Fruit fly (Drosophila melanogaster) whole organism, embryonic: ENCODE measurements around the gene CG5592.

Experiments used
- ATbp ChIP-seq: fragments of 200-800 bp; sonication (Bioruptor generic); optimal IDR thresholded peaks from 2 replicates; lab custom pipeline; 2017; ENCODE audit warnings: missing biosample characterization, mild to moderate bottlenecking, missing genetic modification characterization, missing genetic modification reagents
- Ada2b ChIP-seq: fragments of 200-800 bp; sonication (Bioruptor generic); IDR thresholded peaks from 2 replicates; pipeline ENCODE4 v1.3.6; 2022; ENCODE audit warnings: missing biosample characterization, missing genetic modification characterization
- BtbVII ChIP-seq: fragments of 200-800 bp; sonication (Bioruptor generic); optimal IDR thresholded peaks from 3 replicates; lab custom pipeline; 2017; ENCODE audit warnings: missing biosample characterization, mild to moderate bottlenecking, missing genetic modification characterization
- CG10274 ChIP-seq: fragments of 200-800 bp; sonication (Bioruptor generic); optimal IDR thresholded peaks from 3 replicates; lab custom pipeline; 2017; ENCODE audit warnings: missing biosample characterization, mild to moderate bottlenecking, missing genetic modification characterization
- CG10654 ChIP-seq: fragments of 200-800 bp; sonication (Bioruptor generic); optimal IDR thresholded peaks from 2 replicates; lab custom pipeline; 2016; ENCODE audit warnings: missing biosample characterization, missing genetic modification characterization
- CG11398 ChIP-seq: fragments of 200-800 bp; sonication (Bioruptor generic); optimal IDR thresholded peaks from 2 replicates; lab custom pipeline; 2016; ENCODE audit warnings: missing biosample characterization, missing genetic modification characterization
- CG12104 ChIP-seq: fragments of 200-800 bp; sonication (Bioruptor generic); optimal IDR thresholded peaks from 3 replicates; lab custom pipeline; 2016; ENCODE audit warnings: missing biosample characterization, missing genetic modification characterization
- CG12299 ChIP-seq: fragments of 200-800 bp; sonication (Bioruptor generic); optimal IDR thresholded peaks from 2 replicates; lab custom pipeline; 2018; ENCODE audit warnings: missing biosample characterization, mild to moderate bottlenecking, missing genetic modification characterization
- CG15601 ChIP-seq: fragments of 200-800 bp; sonication (Bioruptor generic); optimal IDR thresholded peaks from 3 replicates; lab custom pipeline; 2019; ENCODE audit warnings: missing biosample characterization, mild to moderate bottlenecking, missing genetic modification characterization, moderate library complexity
- CG17359 ChIP-seq: fragments of 200-800 bp; sonication (Bioruptor generic); optimal IDR thresholded peaks from 3 replicates; lab custom pipeline; 2018; ENCODE audit warnings: missing biosample characterization, mild to moderate bottlenecking, missing genetic modification characterization, moderate library complexity
- CG2202 ChIP-seq: fragments of 200-800 bp; sonication (Bioruptor generic); optimal IDR thresholded peaks from 2 replicates; lab custom pipeline; 2018; ENCODE audit warnings: missing biosample characterization, mild to moderate bottlenecking, missing genetic modification characterization
- CG3847 ChIP-seq: fragments of 200-800 bp; sonication (Bioruptor generic); IDR thresholded peaks from 2 replicates; pipeline ENCODE4 v1.3.6; 2022; ENCODE audit warnings: missing biosample characterization, missing genetic modification characterization
- CG3995 ChIP-seq: fragments of 200-800 bp; sonication (Bioruptor generic); optimal IDR thresholded peaks from 3 replicates; lab custom pipeline; 2016; ENCODE audit warnings: missing biosample characterization, missing genetic modification characterization
- CG7963 ChIP-seq: fragments of 200-800 bp; sonication (Bioruptor generic); IDR thresholded peaks from 3 replicates; pipeline ENCODE4 v1.3.6; 2022; ENCODE audit warnings: missing biosample characterization, missing genetic modification characterization; ENCODE audit not compliant: partially characterized antibody
- CG8089 ChIP-seq: fragments of 200-800 bp; sonication (Bioruptor generic); optimal IDR thresholded peaks from 3 replicates; lab custom pipeline; 2016; ENCODE audit warnings: missing biosample characterization, missing genetic modification characterization
- CG9727 ChIP-seq: fragments of 200-800 bp; sonication (Bioruptor generic); optimal IDR thresholded peaks from 3 replicates; lab custom pipeline; 2017; ENCODE audit warnings: missing biosample characterization, mild to moderate bottlenecking, missing genetic modification characterization
- D19A ChIP-seq: fragments of 200-800 bp; optimal IDR thresholded peaks from 3 replicates; lab custom pipeline; 2019; ENCODE audit warnings: missing biosample characterization, mild to moderate bottlenecking, missing genetic modification characterization, moderate library complexity
- D19B ChIP-seq: fragments of 200-800 bp; sonication (Bioruptor generic); optimal IDR thresholded peaks from 2 replicates; lab custom pipeline; 2017; ENCODE audit warnings: missing biosample characterization, mild to moderate bottlenecking, missing genetic modification characterization
- H2.0 ChIP-seq: fragments of 200-800 bp; sonication (Bioruptor generic); IDR thresholded peaks from 2 replicates; pipeline ENCODE4 v1.3.6; 2022; ENCODE audit warnings: missing biosample characterization, missing genetic modification characterization
- HLH4C ChIP-seq: fragments of 200-800 bp; sonication (Bioruptor generic); IDR thresholded peaks from 3 replicates; pipeline ENCODE4 v1.3.6; 2022; ENCODE audit warnings: missing biosample characterization, missing genetic modification characterization; ENCODE audit not compliant: partially characterized antibody
- HLHmδ ChIP-seq: fragments of 200-800 bp; sonication (Bioruptor generic); optimal IDR thresholded peaks from 2 replicates; lab custom pipeline; 2018; ENCODE audit warnings: missing biosample characterization, mild to moderate bottlenecking, missing genetic modification characterization, moderate library complexity
- HmgD ChIP-seq: fragments of 200-800 bp; sonication (Bioruptor generic); optimal IDR thresholded peaks from 3 replicates; lab custom pipeline; 2016; ENCODE audit warnings: missing biosample characterization, missing genetic modification characterization
- HmgZ ChIP-seq: fragments of 200-800 bp; sonication (Bioruptor generic); optimal IDR thresholded peaks from 2 replicates; lab custom pipeline; 2018; ENCODE audit warnings: missing biosample characterization, mild to moderate bottlenecking, missing genetic modification characterization
- Nf-YB ChIP-seq: fragments of 200-800 bp; sonication (Bioruptor generic); optimal IDR thresholded peaks from 3 replicates; lab custom pipeline; 2019; ENCODE audit warnings: missing biosample characterization, mild to moderate bottlenecking, missing genetic modification characterization, moderate library complexity
- Ravus ChIP-seq: fragments of 200-800 bp; sonication (Bioruptor generic); IDR thresholded peaks from 2 replicates; pipeline ENCODE4 v1.3.6; 2022; ENCODE audit warnings: missing biosample characterization, missing genetic modification characterization
- Sry-β ChIP-seq: fragments of 200-800 bp; sonication (Bioruptor generic); optimal IDR thresholded peaks from 2 replicates; lab custom pipeline; 2018; ENCODE audit warnings: missing biosample characterization, mild to moderate bottlenecking, missing genetic modification characterization, moderate library complexity
- Stat92E ChIP-seq, 3 experiments: fragments of >200 bp in 2 of 3; fragments of 200-800 bp in 1 of 3; sonication (Bioruptor generic) in 1 of 3; optimal IDR thresholded peaks; 2 replicates each; lab custom pipeline; 2017 to 2019; ENCODE audit warnings: missing biosample characterization in 3 of 3, missing genetic modification characterization in 3 of 3, mild to moderate bottlenecking in 1 of 3, moderate library complexity in 1 of 3
- Taf1 ChIP-seq: fragments of 200-800 bp; sonication (Bioruptor generic); IDR thresholded peaks from 2 replicates; pipeline ENCODE4 v1.3.6; 2022; ENCODE audit warnings: missing biosample characterization, missing genetic modification characterization
- Vsx1 ChIP-seq: fragments of 200-800 bp; sonication (Bioruptor generic); optimal IDR thresholded peaks from 2 replicates; lab custom pipeline; 2017; ENCODE audit warnings: missing biosample characterization, mild to moderate bottlenecking, missing genetic modification characterization, missing genetic modification reagents
- ase ChIP-seq: fragments of 200-800 bp; sonication (Bioruptor generic); IDR thresholded peaks from 3 replicates; pipeline ENCODE4 v1.3.6; 2022; ENCODE audit warnings: missing biosample characterization, missing genetic modification characterization
- cato ChIP-seq: fragments of 200-800 bp; sonication (Bioruptor generic); optimal IDR thresholded peaks from 2 replicates; lab custom pipeline; 2016; ENCODE audit warnings: missing biosample characterization, missing genetic modification characterization, borderline replicate concordance
- crol ChIP-seq: fragments of 200-800 bp; sonication (Bioruptor generic); IDR thresholded peaks from 2 replicates; pipeline ENCODE4 v1.3.6; 2022; ENCODE audit warnings: missing biosample characterization, missing genetic modification characterization
- dmrt11E ChIP-seq: fragments of 200-800 bp; sonication (Bioruptor generic); optimal IDR thresholded peaks from 3 replicates; lab custom pipeline; 2018; ENCODE audit warnings: missing biosample characterization, mild to moderate bottlenecking, missing genetic modification characterization, moderate library complexity
- eve ChIP-seq, 2 experiments: fragments of >200 bp; optimal IDR thresholded peaks; 2 replicates each; lab custom pipeline; 2017; ENCODE audit warnings: missing biosample characterization in 2 of 2, missing genetic modification characterization in 2 of 2
- exex ChIP-seq: fragments of 200-800 bp; sonication (Bioruptor generic); optimal IDR thresholded peaks from 4 replicates; lab custom pipeline; 2018; ENCODE audit warnings: missing biosample characterization, mild to moderate bottlenecking, missing genetic modification characterization, moderate library complexity
- fd3F ChIP-seq: fragments of 200-800 bp; sonication (Bioruptor generic); optimal IDR thresholded peaks from 2 replicates; lab custom pipeline; 2018; ENCODE audit warnings: missing biosample characterization, mild to moderate bottlenecking, missing genetic modification characterization, moderate library complexity
- fd64A ChIP-seq: fragments of 200-800 bp; sonication (Bioruptor generic); optimal IDR thresholded peaks from 3 replicates; lab custom pipeline; 2018; ENCODE audit warnings: missing biosample characterization, mild to moderate bottlenecking, missing genetic modification characterization
- grn ChIP-seq: fragments of 200-800 bp; sonication (Bioruptor generic); optimal IDR thresholded peaks from 3 replicates; lab custom pipeline; 2017; ENCODE audit warnings: missing biosample characterization, missing genetic modification characterization
- gsb ChIP-seq: fragments of 200-800 bp; sonication (Bioruptor generic); IDR thresholded peaks from 2 replicates; pipeline ENCODE4 v1.3.6; 2022; ENCODE audit warnings: missing biosample characterization, missing genetic modification characterization
- ken ChIP-seq: fragments of 200-800 bp; sonication (Bioruptor generic); IDR thresholded peaks from 3 replicates; pipeline ENCODE4 v1.3.6; 2022; ENCODE audit warnings: missing biosample characterization, missing genetic modification characterization
- kni ChIP-seq: fragments of 200-800 bp; sonication (Bioruptor generic); optimal IDR thresholded peaks from 3 replicates; lab custom pipeline; 2017; ENCODE audit warnings: mild to moderate bottlenecking, missing biosample characterization, missing genetic modification reagents, missing genetic modification characterization
- lov ChIP-seq, 2 experiments: fragments of 200-800 bp in 1 of 2; fragments of >200 bp in 1 of 2; sonication (Bioruptor generic) in 1 of 2; IDR thresholded peaks in 1 of 2; optimal IDR thresholded peaks in 1 of 2; 2 replicates in 1 of 2; 3 replicates in 1 of 2; pipeline versions ENCODE4 v1.3.6 to Lab custom; 2017 to 2022; ENCODE audit warnings: missing biosample characterization in 1 of 2, missing genetic modification characterization in 1 of 2
- odd ChIP-seq: fragments of 200-800 bp; sonication (Bioruptor generic); optimal IDR thresholded peaks from 2 replicates; lab custom pipeline; 2017; ENCODE audit warnings: missing biosample characterization, mild to moderate bottlenecking, missing genetic modification characterization
- seq ChIP-seq: fragments of 200-800 bp; sonication (Bioruptor generic); IDR thresholded peaks from 2 replicates; pipeline ENCODE4 v1.3.6; 2022; ENCODE audit warnings: missing biosample characterization, missing genetic modification characterization
- so ChIP-seq: fragments of 200-800 bp; sonication (Bioruptor generic); IDR thresholded peaks from 3 replicates; pipeline ENCODE4 v1.3.6; 2022; ENCODE audit warnings: missing biosample characterization, missing genetic modification characterization
- sr ChIP-seq: fragments of 200-800 bp; sonication (Bioruptor generic); IDR thresholded peaks from 3 replicates; pipeline ENCODE4 v1.3.6; 2022; ENCODE audit warnings: missing biosample characterization, missing genetic modification characterization
- stwl ChIP-seq: fragments of 200-800 bp; sonication (Bioruptor generic); optimal IDR thresholded peaks from 3 replicates; lab custom pipeline; 2018; ENCODE audit warnings: missing biosample characterization, mild to moderate bottlenecking, missing genetic modification characterization, moderate library complexity
- tup ChIP-seq: fragments of 200-800 bp; sonication (Bioruptor generic); optimal IDR thresholded peaks from 2 replicates; lab custom pipeline; 2016; ENCODE audit warnings: missing biosample characterization, mild to moderate bottlenecking, missing genetic modification characterization, moderate library complexity
- twi ChIP-seq: fragments of 200-800 bp; optimal IDR thresholded peaks from 2 replicates; lab custom pipeline; 2019; ENCODE audit warnings: missing biosample characterization, mild to moderate bottlenecking, missing genetic modification characterization, moderate library complexity
- usp ChIP-seq: fragments of >200 bp; optimal IDR thresholded peaks from 2 replicates; lab custom pipeline; 2017; ENCODE audit warnings: missing biosample characterization, missing genetic modification characterization

The CG5592 gene

DNA sequence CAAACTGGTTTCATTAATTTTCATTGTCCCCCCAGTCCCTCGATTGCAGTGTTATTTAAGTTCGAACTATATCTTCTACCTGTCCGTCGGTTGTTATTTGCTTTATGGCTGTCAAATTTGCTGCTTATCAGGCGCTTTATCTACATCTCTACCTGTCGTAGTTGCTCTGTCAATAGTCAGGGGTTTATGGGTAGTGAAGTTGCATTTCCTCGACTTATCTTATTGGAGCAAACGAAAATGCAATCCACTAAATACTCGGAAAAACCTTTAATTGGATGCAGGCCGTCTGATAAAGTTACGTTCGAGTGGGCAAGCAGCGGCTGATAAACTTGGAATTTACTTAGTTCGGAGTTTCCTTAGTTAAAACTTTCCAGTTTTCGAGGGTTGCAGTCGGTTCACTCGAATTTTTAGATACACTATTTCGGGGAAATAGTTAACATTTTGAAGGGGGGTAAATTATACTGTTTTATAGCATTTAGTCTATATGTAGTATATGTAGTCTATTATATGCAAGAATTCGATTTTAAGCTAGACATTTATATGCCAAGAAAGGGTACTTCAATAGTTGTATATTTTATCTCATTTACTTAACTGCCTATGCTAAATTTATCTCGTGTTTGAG lies 49.8 kb downstream of the CG5592 start:
- no peak for TF ChIP-seq crol (GFP tag; lab: Robert Waterston, UW)
- no peak for TF ChIP-seq CG7963 (GFP tag; lab: Robert Waterston, UW)
- TF ChIP-seq CG11398 (GFP tag; lab: Kevin White, UChicago) = no peak
- peak in 1 of 3 experiments; percentile 62 for TF ChIP-seq Stat92E (GFP tag; optimal IDR thresholded peaks at IDR 0.05; lab: Kevin White, UChicago)
- no peak for TF ChIP-seq HmgZ (tag; lab: Kevin White, UChicago)
- TF ChIP-seq ATbp = peak; percentile 27
- TF ChIP-seq D19A = peak; percentile 91
- no peak for TF ChIP-seq CG12104 (GFP tag; lab: Kevin White, UChicago)
- TF ChIP-seq exex = peak; percentile 37
- peak; percentile 97 for TF ChIP-seq grn (GFP tag; lab: Kevin White, UChicago)
- no peak for TF ChIP-seq HmgD (GFP tag; lab: Kevin White, UChicago)
- TF ChIP-seq odd = peak; percentile 42
- TF ChIP-seq gsb (GFP tag; lab: Robert Waterston, UW) = no peak
- peak; percentile 29 for TF ChIP-seq CG15601 (tag; lab: Kevin White, UChicago)
- no peak for TF ChIP-seq BtbVII (GFP tag; lab: Kevin White, UChicago)
- TF ChIP-seq Sry-β (GFP tag; lab: Kevin White, UChicago) = peak; percentile 15
- no peak for TF ChIP-seq stwl (tag; lab: Kevin White, UChicago)
- TF ChIP-seq usp = no peak
- no peak for TF ChIP-seq Nf-YB (GFP tag; lab: Kevin White, UChicago)
- TF ChIP-seq seq (GFP tag; lab: Robert Waterston, UW) = no peak
- peak in 1 of 2 experiments; percentile 46 for TF ChIP-seq eve (GFP tag; optimal IDR thresholded peaks at IDR 0.05; lab: Kevin White, UChicago)
- peak; percentile 9 for TF ChIP-seq twi (tag; lab: Kevin White, UChicago)
- TF ChIP-seq HLHmδ (GFP tag; lab: Kevin White, UChicago) = peak; percentile 4
- TF ChIP-seq Vsx1 = peak; percentile 26
- TF ChIP-seq lov (optimal IDR thresholded peaks at IDR 0.05; lab: Kevin White, UChicago) = no peak
- no peak for TF ChIP-seq lov (GFP tag; IDR thresholded peaks at IDR 0.05; lab: Robert Waterston, UW)
- TF ChIP-seq H2.0 = no peak
- no peak for TF ChIP-seq CG8089 (GFP tag; lab: Kevin White, UChicago)
- TF ChIP-seq CG10654 (GFP tag; lab: Kevin White, UChicago) = no peak
- TF ChIP-seq CG2202 (tag; lab: Kevin White, UChicago) = peak; percentile 34
- TF ChIP-seq CG3995 (GFP tag; lab: Kevin White, UChicago) = no peak
- TF ChIP-seq ase (GFP tag; lab: Robert Waterston, UW) = no peak
- TF ChIP-seq ken = no peak
- peak; percentile 85 for TF ChIP-seq kni (GFP tag; lab: Kevin White, UChicago)
- TF ChIP-seq CG12299 (tag; lab: Kevin White, UChicago) = no peak
- peak; percentile 64 for TF ChIP-seq fd64A (GFP tag; lab: Kevin White, UChicago)
- no peak for TF ChIP-seq Taf1 (GFP tag; lab: Robert Waterston, UW)
- TF ChIP-seq CG9727 = no peak
- TF ChIP-seq fd3F (GFP tag; lab: Kevin White, UChicago) = no peak
- no peak for TF ChIP-seq Ada2b (GFP tag; lab: Robert Waterston, UW)
- TF ChIP-seq CG17359 = no peak
- TF ChIP-seq CG3847 (GFP tag; lab: Robert Waterston, UW) = no peak
- TF ChIP-seq so (GFP tag; lab: Robert Waterston, UW) = no peak
- no peak for TF ChIP-seq tup (GFP tag; lab: Kevin White, UChicago)
- no peak for TF ChIP-seq cato (GFP tag; lab: Kevin White, UChicago)
- TF ChIP-seq sr (GFP tag; lab: Robert Waterston, UW) = no peak
- no peak for TF ChIP-seq D19B
- TF ChIP-seq CG10274 (GFP tag; lab: Kevin White, UChicago) = no peak
- no peak for TF ChIP-seq Ravus (GFP tag; lab: Robert Waterston, UW)
- TF ChIP-seq dmrt11E (tag; lab: Kevin White, UChicago) = peak; percentile 5
- TF ChIP-seq HLH4C (GFP tag; lab: Robert Waterston, UW) = no peak
